Worm (Caenorhabditis elegans) whole organism, L3 larva: ENCODE measurements around the gene mel-28.

Source experiments
- R02D3.7 ChIP-seq: fragments of 150-350 bp; optimal IDR thresholded peaks from 2 replicates; lab custom pipeline; 2014; ENCODE audit warnings: missing biosample characterization, missing genetic modification characterization
- ZK546.5 ChIP-seq: sonication (generic microtip); optimal IDR thresholded peaks from 2 replicates; lab custom pipeline; 2017; ENCODE audit warnings: missing biosample characterization, missing genetic modification characterization
- aly-2 ChIP-seq: fragments of 150-350 bp; optimal IDR thresholded peaks from 2 replicates; lab custom pipeline; 2014; ENCODE audit warnings: missing biosample characterization, missing genetic modification characterization
- ama-1 ChIP-seq: fragments of 150-350 bp; optimal IDR thresholded peaks from 2 replicates; lab custom pipeline; 2018
- ceh-16 ChIP-seq: sonication (generic microtip); optimal IDR thresholded peaks from 2 replicates; lab custom pipeline; 2017; ENCODE audit warnings: missing biosample characterization, missing genetic modification characterization
- ceh-82 ChIP-seq: fragments of 150-350 bp; optimal IDR thresholded peaks from 2 replicates; lab custom pipeline; 2014; ENCODE audit warnings: missing biosample characterization, missing genetic modification characterization
- ceh-9 ChIP-seq: sonication (generic microtip); optimal IDR thresholded peaks from 2 replicates; lab custom pipeline; 2018; ENCODE audit warnings: missing biosample characterization, missing genetic modification characterization
- egl-27 ChIP-seq: sonication (generic microtip); optimal IDR thresholded peaks from 4 replicates; lab custom pipeline; 2017; ENCODE audit warnings: missing biosample characterization, missing genetic modification reagents, missing genetic modification characterization
- egl-5 ChIP-seq: fragments of 150-350 bp; optimal IDR thresholded peaks from 2 replicates; lab custom pipeline; 2017; ENCODE audit warnings: missing biosample characterization, missing genetic modification reagents, missing genetic modification characterization, inconsistent platforms
- elt-1 ChIP-seq: fragments of 150-350 bp; optimal IDR thresholded peaks from 2 replicates; lab custom pipeline; 2014; ENCODE audit warnings: missing biosample characterization, missing genetic modification characterization
- elt-2 ChIP-seq: sonication (generic microtip); optimal IDR thresholded peaks from 2 replicates; lab custom pipeline; 2016; ENCODE audit warnings: missing genetic modification reagents, mild to moderate bottlenecking, missing genetic modification characterization, missing compliant biosample characterization
- eor-1 ChIP-seq, 2 experiments: fragments of 150-350 bp; optimal IDR thresholded peaks; 2 replicates each; lab custom pipeline; 2014 to 2018; ENCODE audit warnings: missing biosample characterization in 2 of 2, missing genetic modification characterization in 2 of 2
- fkh-2 ChIP-seq: fragments of 150-350 bp; optimal IDR thresholded peaks from 2 replicates; lab custom pipeline; 2014; ENCODE audit warnings: missing biosample characterization, missing genetic modification reagents, missing genetic modification characterization
- fos-1 ChIP-seq: fragments of 150-350 bp; optimal IDR thresholded peaks from 2 replicates; lab custom pipeline; 2014; ENCODE audit warnings: missing biosample characterization, missing genetic modification characterization
- hmg-11 ChIP-seq: sonication (generic microtip); optimal IDR thresholded peaks from 2 replicates; lab custom pipeline; 2016; ENCODE audit warnings: missing genetic modification characterization, missing compliant biosample characterization
- lin-39 ChIP-seq: fragments of 150-350 bp; optimal IDR thresholded peaks from 2 replicates; lab custom pipeline; 2018; ENCODE audit warnings: missing biosample characterization, missing genetic modification reagents, missing genetic modification characterization
- lsy-12 ChIP-seq: sonication (generic microtip); optimal IDR thresholded peaks from 2 replicates; lab custom pipeline; 2016; ENCODE audit warnings: mild to moderate bottlenecking, missing genetic modification characterization, missing compliant biosample characterization
- mml-1 ChIP-seq: fragments of 150-350 bp; sonication (generic microtip); optimal IDR thresholded peaks from 3 replicates; lab custom pipeline; 2014; ENCODE audit warnings: missing biosample characterization, missing genetic modification characterization
- nfya-1 ChIP-seq: sonication (generic microtip); optimal IDR thresholded peaks from 2 replicates; lab custom pipeline; 2017; ENCODE audit warnings: missing genetic modification characterization, mild to moderate bottlenecking, missing compliant biosample characterization, antibody characterized with exemption, moderate library complexity; ENCODE audit not compliant: insufficient read depth
- nhr-12 ChIP-seq: fragments of 150-350 bp; optimal IDR thresholded peaks from 2 replicates; lab custom pipeline; 2014; ENCODE audit warnings: missing biosample characterization, missing genetic modification characterization
- nhr-28 ChIP-seq: fragments of 150-350 bp; optimal IDR thresholded peaks from 2 replicates; lab custom pipeline; 2014; ENCODE audit warnings: missing biosample characterization, missing genetic modification characterization
- nhr-43 ChIP-seq: sonication (generic microtip); optimal IDR thresholded peaks from 2 replicates; lab custom pipeline; 2016; ENCODE audit warnings: mild to moderate bottlenecking, missing genetic modification characterization, missing compliant biosample characterization; ENCODE audit not compliant: poor library complexity, severe bottlenecking
- nhr-67 ChIP-seq: fragments of 150-350 bp; optimal IDR thresholded peaks from 2 replicates; lab custom pipeline; 2014; ENCODE audit warnings: missing biosample characterization, missing genetic modification characterization
- nhr-77 ChIP-seq: fragments of 150-350 bp; optimal IDR thresholded peaks from 2 replicates; lab custom pipeline; 2014; ENCODE audit warnings: missing biosample characterization, missing genetic modification characterization
- pha-4 ChIP-seq: fragments of 150-350 bp; optimal IDR thresholded peaks from 2 replicates; lab custom pipeline; 2014; ENCODE audit warnings: missing biosample characterization, missing genetic modification reagents, missing genetic modification characterization
- sea-2 ChIP-seq: fragments of 150-350 bp; sonication (generic microtip); optimal IDR thresholded peaks from 4 replicates; lab custom pipeline; 2014; ENCODE audit warnings: missing biosample characterization, missing genetic modification reagents, missing genetic modification characterization
- skn-1 ChIP-seq: fragments of 150-350 bp; optimal IDR thresholded peaks from 2 replicates; lab custom pipeline; 2014; ENCODE audit warnings: missing biosample characterization, missing genetic modification characterization
- tbx-2 ChIP-seq: sonication (generic microtip); optimal IDR thresholded peaks from 2 replicates; lab custom pipeline; 2016; ENCODE audit warnings: mild to moderate bottlenecking, missing genetic modification characterization, missing compliant biosample characterization
- unc-39 ChIP-seq: sonication (generic microtip); optimal IDR thresholded peaks from 4 replicates; lab custom pipeline; 2017; ENCODE audit warnings: missing biosample characterization, missing genetic modification characterization
- zag-1 ChIP-seq: fragments of 150-350 bp; optimal IDR thresholded peaks from 2 replicates; lab custom pipeline; 2014; ENCODE audit warnings: missing biosample characterization, missing genetic modification characterization
- ztf-11 ChIP-seq: fragments of 150-350 bp; optimal IDR thresholded peaks from 2 replicates; lab custom pipeline; 2014; ENCODE audit warnings: missing biosample characterization, missing genetic modification characterization

The mel-28 gene

ce11 chrIII:4826606-4827005 lies 40.7 kb downstream of the mel-28 start, which contains the start of gene F26A1.3:
Gene F26A1.3 (plus strand): TSS chrIII:4826906.
- TF ChIP-seq zag-1 (no peak), ceh-82 (tag; lab: Kevin White, UChicago) (no peak), fkh-2 (tag; lab: Kevin White, UChicago) (no peak), nfya-1 (no peak), eor-1 (tag; optimal IDR thresholded peaks at IDR 0.05; lab: Kevin White, UChicago) (no peak), nhr-67 (no peak), pha-4 (tag; lab: Kevin White, UChicago) (no peak), tbx-2 (tag; lab: Kevin White, UChicago) (no peak)

ce11 chrIII:4829440-4829839 lies 43.6 kb downstream of the mel-28 start, which contains the start of gene F26A1.9:
Gene F26A1.9 (minus strand): TSS chrIII:4829540.
- TF ChIP-seq aly-2 (tag; lab: Kevin White, UChicago) (no peak), fos-1 (tag; lab: Kevin White, UChicago) (no peak), ama-1 (lab: Kevin White, UChicago) (no peak), nhr-77 (tag; lab: Kevin White, UChicago) (no peak), ceh-82 (tag; lab: Kevin White, UChicago) (no peak), nhr-43 (tag; lab: Kevin White, UChicago) (no peak), ZK546.5 (tag; lab: Kevin White, UChicago) (no peak), elt-2 (no peak), egl-5 (tag; lab: Kevin White, UChicago) (no peak), sea-2 (no peak), tbx-2 (tag; lab: Kevin White, UChicago) (no peak), egl-27 (no peak), elt-1 (tag; lab: Kevin White, UChicago) (no peak), unc-39 (tag; lab: Kevin White, UChicago) (no peak), hmg-11 (tag; lab: Kevin White, UChicago) (no peak), ceh-9 (tag; lab: Kevin White, UChicago) (no peak)

- TF ChIP-seq nhr-28 (no peak), zag-1 (no peak), R02D3.7 (no peak), egl-5 (tag; lab: Kevin White, UChicago) (no peak), mml-1 (tag; lab: Kevin White, UChicago) (no peak)
Measured at ce11 chrIII:4830207-4830606, 44.3 kb downstream of the mel-28 start, which contains the start of gene nspd-9. Gene nspd-9 (minus strand): TSS chrIII:4830307.

DNA sequence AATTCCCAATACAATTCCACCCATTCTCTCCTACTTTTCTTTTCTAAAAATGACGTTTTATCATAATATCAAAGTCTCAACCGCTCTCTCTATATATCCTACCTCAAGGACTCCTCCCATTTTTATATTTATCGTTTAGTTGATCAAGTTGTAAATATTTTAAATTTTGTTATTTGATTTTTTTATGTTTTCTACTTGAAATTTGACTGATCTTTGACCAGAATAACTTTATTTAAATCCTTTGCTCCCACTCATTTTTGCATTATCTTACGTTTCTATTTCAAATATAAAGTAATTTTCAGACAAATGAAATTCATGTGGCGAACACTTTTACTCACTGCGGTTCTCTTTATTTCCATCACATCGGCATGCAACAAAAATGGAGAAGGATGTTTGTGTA lies 51.5 kb downstream of the mel-28 start, which contains the start of the genes acbp-7 and F26A1.19:
acbp-7 (plus strand) TSS at position 301 of the 400 bp plus-strand sequence.
F26A1.19 (plus strand) TSS at position 303 of the 400 bp plus-strand sequence.
- TF ChIP-seq aly-2 (tag; lab: Kevin White, UChicago) (no peak), unc-39 (tag; lab: Kevin White, UChicago) (no peak), lin-39 (tag; lab: Kevin White, UChicago) (no peak), egl-5 (tag; lab: Kevin White, UChicago) (no peak), skn-1 (tag; lab: Kevin White, UChicago) (no peak), nhr-12 (tag; lab: Kevin White, UChicago) (no peak), hmg-11 (tag; lab: Kevin White, UChicago) (no peak), ztf-11 (tag; lab: Kevin White, UChicago) (no peak), pha-4 (tag; lab: Kevin White, UChicago) (no peak), ceh-16 (tag; lab: Kevin White, UChicago) (no peak), lsy-12 (tag; lab: Kevin White, UChicago) (no peak), elt-2 (no peak), ama-1 (lab: Kevin White, UChicago) (no peak), ZK546.5 (tag; lab: Kevin White, UChicago) (no peak), nhr-77 (tag; lab: Kevin White, UChicago) (no peak), zag-1 (no peak)
